Fruit fly (Drosophila melanogaster): ENCODE results near the gene CG42869.

DNA sequence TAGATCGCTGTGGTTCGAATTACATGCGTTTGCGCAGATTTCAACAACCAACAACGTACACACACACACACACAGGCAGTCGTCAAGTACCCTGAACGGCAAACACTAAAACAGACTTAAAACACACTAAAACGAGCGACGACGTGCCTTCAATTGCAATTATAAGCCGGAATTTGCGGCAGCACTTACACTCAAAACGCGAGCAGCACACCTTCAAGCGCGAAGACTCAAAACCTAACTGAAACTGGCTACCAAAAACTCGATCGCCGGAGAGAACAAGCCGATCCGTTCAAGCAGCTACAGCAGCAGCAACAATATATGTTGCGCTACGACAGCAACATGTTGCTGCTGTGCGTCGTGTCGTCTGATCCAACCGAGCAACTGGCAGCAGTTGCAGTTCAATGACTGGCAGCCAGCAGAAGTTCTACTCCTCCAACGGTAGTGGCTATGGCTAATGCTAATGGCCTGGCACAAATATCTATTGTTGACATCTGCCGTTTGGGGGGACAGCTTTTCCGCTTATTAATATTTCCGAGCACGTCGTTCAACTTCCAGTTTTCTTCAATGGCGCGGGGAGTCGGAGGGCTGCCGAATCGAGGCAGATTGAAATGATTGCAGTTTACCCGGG lies 45.8 kb upstream of the CG42869 start, which contains the start of gene tsl:
- TF ChIP-seq usp (GFP tag; optimal IDR thresholded peaks at IDR 0.05) (no peak), EcR (GFP tag; optimal IDR thresholded peaks at IDR 0.05) (peak; percentile 32 to 93), pan (optimal IDR thresholded peaks at IDR 0.05) (no peak)

Data from whole organism.